Worm (Caenorhabditis elegans) whole organism, late embryonic: ENCODE results near the gene yars-2.
A peak's percentile ranks its signal among the peaks of the same experiment; 100 is the strongest.

Source experiments
- K02D7.2 ChIP-seq: sonication (generic microtip); optimal IDR thresholded peaks from 2 replicates; lab custom pipeline; 2017; ENCODE audit warnings: mild to moderate bottlenecking, missing genetic modification characterization, missing compliant biosample characterization
- ceh-9 ChIP-seq: sonication (generic microtip); optimal IDR thresholded peaks from 2 replicates; lab custom pipeline; 2016; ENCODE audit warnings: mild to moderate bottlenecking, missing genetic modification characterization, inconsistent platforms, missing compliant biosample characterization
- dve-1 ChIP-seq: sonication (generic microtip); optimal IDR thresholded peaks from 2 replicates; lab custom pipeline; 2017; ENCODE audit warnings: antibody characterized with exemption, mild to moderate bottlenecking, missing genetic modification characterization, missing compliant biosample characterization
- elt-4 ChIP-seq: sonication (generic microtip); optimal IDR thresholded peaks from 2 replicates; lab custom pipeline; 2016; ENCODE audit warnings: missing genetic modification characterization, missing compliant biosample characterization
- fax-1 ChIP-seq: sonication (generic microtip); optimal IDR thresholded peaks from 2 replicates; lab custom pipeline; 2016; ENCODE audit warnings: missing genotype, missing genetic modification characterization, missing compliant biosample characterization
- nfya-1 ChIP-seq: sonication (generic microtip); optimal IDR thresholded peaks from 2 replicates; lab custom pipeline; 2017; ENCODE audit warnings: missing genetic modification characterization, mild to moderate bottlenecking, missing compliant biosample characterization, antibody characterized with exemption, moderate library complexity
- nhr-11 ChIP-seq: fragments of 150-350 bp; optimal IDR thresholded peaks from 2 replicates; lab custom pipeline; 2014; ENCODE audit warnings: missing biosample characterization, missing genetic modification characterization
- rnt-1 ChIP-seq: sonication (generic microtip); optimal IDR thresholded peaks from 2 replicates; lab custom pipeline; 2016; ENCODE audit warnings: missing genetic modification characterization, missing compliant biosample characterization

ce11 chrIV:4749728-4750278 is 37.4 kb upstream of the yars-2 start, which contains the start of the genes rpl-20 and Y17G9B.5:
- peak; percentile 72 for TF ChIP-seq K02D7.2 (tag; lab: Kevin White, UChicago)
- no peak for TF ChIP-seq ceh-9 (tag; lab: Kevin White, UChicago)
- peak; percentile 55 for TF ChIP-seq nhr-11 (tag; lab: Kevin White, UChicago)
- peak; percentile 94 for TF ChIP-seq dve-1
- peak; percentile 97 for TF ChIP-seq rnt-1
- TF ChIP-seq elt-4 = no peak
- peak; percentile 19 for TF ChIP-seq fax-1
- TF ChIP-seq nfya-1 (tag; lab: Kevin White, UChicago) = peak; percentile 99
